Worm (Caenorhabditis elegans) whole organism, L1 larva: ENCODE measurements around the gene ins-10.

Source experiments
- ama-1 ChIP-seq: fragments of 150-350 bp; optimal IDR thresholded peaks from 2 replicates; lab custom pipeline; 2014
- egl-27 ChIP-seq, 2 experiments: fragments of 150-350 bp in 1 of 2; sonication (generic microtip); optimal IDR thresholded peaks; 3 replicates each; lab custom pipeline; 2017 to 2018; ENCODE audit warnings: missing biosample characterization in 2 of 2, missing genetic modification characterization in 2 of 2, missing genetic modification reagents in 2 of 2
- hlh-17 ChIP-seq: fragments of 200-800 bp; sonication (Bioruptor generic); optimal IDR thresholded peaks from 2 replicates; lab custom pipeline; 2018; ENCODE audit warnings: missing genetic modification characterization, mild to moderate bottlenecking, missing compliant biosample characterization, moderate library complexity, borderline replicate concordance
- lin-39 ChIP-seq: fragments of 150-350 bp; optimal IDR thresholded peaks from 2 replicates; lab custom pipeline; 2014; ENCODE audit warnings: missing biosample characterization, missing genetic modification reagents, missing genetic modification characterization
- nhr-11 ChIP-seq: fragments of 150-350 bp; optimal IDR thresholded peaks from 2 replicates; lab custom pipeline; 2014; ENCODE audit warnings: missing biosample characterization, missing genetic modification characterization
- nhr-237 ChIP-seq: fragments of 150-350 bp; optimal IDR thresholded peaks from 2 replicates; lab custom pipeline; 2014; ENCODE audit warnings: missing biosample characterization, missing genetic modification characterization
- sptf-1 ChIP-seq: fragments of 150-350 bp; optimal IDR thresholded peaks from 2 replicates; lab custom pipeline; 2014; ENCODE audit warnings: missing biosample characterization, missing genetic modification characterization
- swsn-7 ChIP-seq: sonication (generic microtip); optimal IDR thresholded peaks from 2 replicates; lab custom pipeline; 2016; ENCODE audit warnings: missing genetic modification characterization, missing compliant biosample characterization
- vab-15 ChIP-seq: sonication (generic microtip); optimal IDR thresholded peaks from 2 replicates; lab custom pipeline; 2017; ENCODE audit warnings: missing genotype, mild to moderate bottlenecking, missing genetic modification characterization, missing compliant biosample characterization

DNA sequence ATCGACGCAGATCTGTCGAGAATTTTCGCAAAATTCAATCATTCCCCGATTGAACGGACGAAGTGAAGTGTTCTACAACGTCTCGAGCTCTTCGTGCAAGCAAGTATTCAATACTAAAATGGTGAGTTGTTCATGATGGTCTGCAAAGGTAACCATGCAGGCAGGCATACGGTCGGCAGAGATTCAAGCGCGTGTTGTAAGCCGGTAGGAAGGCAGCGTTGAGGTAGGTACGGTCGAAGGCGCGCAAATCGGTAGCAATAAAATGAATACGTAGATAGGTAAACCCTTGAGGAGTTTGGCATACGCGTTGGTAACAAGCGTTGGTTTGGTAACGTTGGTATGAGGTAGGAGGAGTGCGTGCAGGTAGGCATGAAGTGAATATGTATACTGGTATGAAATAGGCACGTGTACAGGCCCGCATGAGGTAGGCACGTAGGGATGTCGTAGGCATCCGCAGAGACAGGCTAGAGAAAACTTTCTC lies 34.1 kb downstream of the ins-10 start, which contains the start of gene D1086.17:
- TF ChIP-seq ama-1 (lab: Kevin White, UChicago) (no peak), egl-27 (tag; optimal IDR thresholded peaks at IDR 0.05; lab: Kevin White, UChicago) (no peak), lin-39 (tag; lab: Kevin White, UChicago) (no peak), vab-15 (tag; lab: Kevin White, UChicago) (no peak), swsn-7 (tag; lab: Kevin White, UChicago) (no peak), hlh-17 (GFP tag; lab: Kevin White, UChicago) (no peak), nhr-11 (no peak), nhr-237 (no peak), sptf-1 (tag; lab: Kevin White, UChicago) (no peak)
